Fruit fly (Drosophila melanogaster) whole organism, embryonic: ENCODE results near the gene Chro.

ENCODE experiments used
- B-H2 ChIP-seq: fragments of 200-800 bp; sonication (Bioruptor generic); optimal IDR thresholded peaks from 2 replicates; lab custom pipeline; 2018; ENCODE audit warnings: missing biosample characterization, mild to moderate bottlenecking, missing genetic modification characterization
- BtbVII ChIP-seq: fragments of 200-800 bp; sonication (Bioruptor generic); optimal IDR thresholded peaks from 3 replicates; lab custom pipeline; 2017; ENCODE audit warnings: missing biosample characterization, mild to moderate bottlenecking, missing genetic modification characterization
- CG10543 ChIP-seq: fragments of 200-800 bp; sonication (Bioruptor generic); optimal IDR thresholded peaks from 3 replicates; lab custom pipeline; 2017; ENCODE audit warnings: missing biosample characterization, mild to moderate bottlenecking, missing genetic modification characterization, moderate library complexity
- CG10959 ChIP-seq: fragments of 200-800 bp; sonication (Bioruptor generic); IDR thresholded peaks from 2 replicates; pipeline ENCODE4 v1.3.6; 2022; ENCODE audit warnings: missing biosample characterization, missing genetic modification characterization
- CG11247 ChIP-seq: fragments of 200-800 bp; sonication (Bioruptor generic); IDR thresholded peaks from 2 replicates; pipeline ENCODE4 v1.3.6; 2022; ENCODE audit warnings: missing biosample characterization, missing genetic modification characterization
- CG11695 ChIP-seq: fragments of 200-800 bp; sonication (Bioruptor generic); IDR thresholded peaks from 3 replicates; pipeline ENCODE4 v1.3.6; 2022; ENCODE audit warnings: missing biosample characterization, missing genetic modification characterization
- CG12769 ChIP-seq: fragments of 200-800 bp; sonication (Bioruptor generic); optimal IDR thresholded peaks from 2 replicates; lab custom pipeline; 2019; ENCODE audit warnings: missing biosample characterization, mild to moderate bottlenecking, missing genetic modification characterization, moderate library complexity
- CG13287 ChIP-seq: fragments of 200-800 bp; sonication (Bioruptor generic); IDR thresholded peaks from 2 replicates; pipeline ENCODE4 v1.3.6; 2022; ENCODE audit warnings: missing biosample characterization, missing genetic modification characterization; ENCODE audit not compliant: partially characterized antibody
- CG13424 ChIP-seq: fragments of 200-800 bp; sonication (Bioruptor generic); optimal IDR thresholded peaks from 2 replicates; lab custom pipeline; 2019; ENCODE audit warnings: missing biosample characterization, mild to moderate bottlenecking, missing genetic modification characterization, moderate library complexity
- CG13775 ChIP-seq: fragments of 200-800 bp; sonication (Bioruptor generic); optimal IDR thresholded peaks from 3 replicates; lab custom pipeline; 2017; ENCODE audit warnings: missing biosample characterization, mild to moderate bottlenecking, missing genetic modification characterization
- CG15269 ChIP-seq: fragments of 200-800 bp; sonication (Bioruptor generic); optimal IDR thresholded peaks from 2 replicates; lab custom pipeline; 2018; ENCODE audit warnings: missing biosample characterization, mild to moderate bottlenecking, missing genetic modification characterization, moderate library complexity
- CG17568 ChIP-seq: fragments of 200-800 bp; sonication (Bioruptor generic); optimal IDR thresholded peaks from 2 replicates; lab custom pipeline; 2018; ENCODE audit warnings: missing biosample characterization, mild to moderate bottlenecking, missing genetic modification characterization, moderate library complexity
- CG17829 ChIP-seq: fragments of 200-800 bp; optimal IDR thresholded peaks from 2 replicates; lab custom pipeline; 2019; ENCODE audit warnings: missing biosample characterization, mild to moderate bottlenecking, missing genetic modification characterization, moderate library complexity
- CG1792 ChIP-seq: fragments of 200-800 bp; sonication (Bioruptor generic); optimal IDR thresholded peaks from 2 replicates; lab custom pipeline; 2016; ENCODE audit warnings: missing biosample characterization, missing genetic modification characterization
- CG30020 ChIP-seq: fragments of 200-800 bp; optimal IDR thresholded peaks from 2 replicates; lab custom pipeline; 2019; ENCODE audit warnings: missing biosample characterization, mild to moderate bottlenecking, missing genetic modification characterization, moderate library complexity
- CG4424 ChIP-seq: fragments of 200-800 bp; sonication (Bioruptor generic); optimal IDR thresholded peaks from 3 replicates; lab custom pipeline; 2016; ENCODE audit warnings: missing biosample characterization, missing genetic modification characterization
- CG9437 ChIP-seq: fragments of 200-800 bp; sonication (Bioruptor generic); optimal IDR thresholded peaks from 2 replicates; lab custom pipeline; 2018; ENCODE audit warnings: missing biosample characterization, mild to moderate bottlenecking, missing genetic modification characterization
- CG9876 ChIP-seq: fragments of 200-800 bp; sonication (Bioruptor generic); optimal IDR thresholded peaks from 2 replicates; lab custom pipeline; 2016; ENCODE audit warnings: missing biosample characterization, missing genetic modification characterization
- Dll ChIP-seq: fragments of 200-800 bp; sonication (Bioruptor generic); IDR thresholded peaks from 4 replicates; pipeline ENCODE4 v1.3.6; 2022; ENCODE audit warnings: missing biosample characterization, missing genetic modification characterization; ENCODE audit not compliant: partially characterized antibody
- Eip74EF ChIP-seq, 2 experiments: fragments of 200-800 bp in 1 of 2; fragments of >200 bp in 1 of 2; sonication (Bioruptor generic) in 1 of 2; optimal IDR thresholded peaks; 2 replicates each; lab custom pipeline; 2017 to 2019; ENCODE audit warnings: missing biosample characterization in 2 of 2, missing genetic modification characterization in 2 of 2, mild to moderate bottlenecking in 1 of 2, moderate library complexity in 1 of 2
- Fer2 ChIP-seq: fragments of 200-800 bp; sonication (Bioruptor generic); optimal IDR thresholded peaks from 2 replicates; lab custom pipeline; 2018; ENCODE audit warnings: missing biosample characterization, mild to moderate bottlenecking, missing genetic modification characterization, moderate library complexity
- Hand ChIP-seq: fragments of 200-800 bp; sonication (Bioruptor generic); optimal IDR thresholded peaks from 2 replicates; lab custom pipeline; 2017; ENCODE audit warnings: mild to moderate bottlenecking, missing biosample characterization, missing genetic modification reagents, missing genetic modification characterization
- Hr3 ChIP-seq: fragments of 200-800 bp; sonication (Bioruptor generic); optimal IDR thresholded peaks from 3 replicates; lab custom pipeline; 2016; ENCODE audit warnings: missing biosample characterization, missing genetic modification characterization
- Hr51 ChIP-seq, 2 experiments: fragments of 200-800 bp; sonication (Bioruptor generic); optimal IDR thresholded peaks; 2 replicates in 1 of 2; 3 replicates in 1 of 2; lab custom pipeline; 2016 to 2018; ENCODE audit warnings: missing biosample characterization in 2 of 2, missing genetic modification characterization in 2 of 2, mild to moderate bottlenecking in 1 of 2, moderate library complexity in 1 of 2
- Mrtf ChIP-seq: fragments of 200-800 bp; sonication (Bioruptor generic); IDR thresholded peaks from 3 replicates; pipeline ENCODE4 v1.3.6; 2022; ENCODE audit warnings: missing biosample characterization, missing genetic modification characterization
- Nf-YB ChIP-seq: fragments of 200-800 bp; sonication (Bioruptor generic); optimal IDR thresholded peaks from 3 replicates; lab custom pipeline; 2019; ENCODE audit warnings: missing biosample characterization, mild to moderate bottlenecking, missing genetic modification characterization, moderate library complexity
- Oaz ChIP-seq: fragments of 200-800 bp; sonication (Bioruptor generic); IDR thresholded peaks from 2 replicates; pipeline ENCODE4 v1.3.6; 2022; ENCODE audit warnings: missing biosample characterization, missing genetic modification characterization
- PHDP ChIP-seq: fragments of 200-800 bp; sonication (Bioruptor generic); optimal IDR thresholded peaks from 3 replicates; lab custom pipeline; 2018; ENCODE audit warnings: missing biosample characterization, mild to moderate bottlenecking, missing genetic modification characterization, moderate library complexity
- Ravus ChIP-seq: fragments of 200-800 bp; sonication (Bioruptor generic); IDR thresholded peaks from 2 replicates; pipeline ENCODE4 v1.3.6; 2022; ENCODE audit warnings: missing biosample characterization, missing genetic modification characterization
- Sin3A ChIP-seq: fragments of >200 bp; optimal IDR thresholded peaks from 2 replicates; lab custom pipeline; 2018
- Sry-δ ChIP-seq: fragments of 200-800 bp; sonication (Bioruptor generic); optimal IDR thresholded peaks from 2 replicates; lab custom pipeline; 2016; ENCODE audit warnings: missing biosample characterization, missing genetic modification characterization
- bsh ChIP-seq, 2 experiments: fragments of 200-800 bp; sonication (Bioruptor generic); optimal IDR thresholded peaks; 2 replicates each; lab custom pipeline; 2017 to 2018; ENCODE audit warnings: mild to moderate bottlenecking in 2 of 2, missing biosample characterization in 2 of 2, missing genetic modification characterization in 2 of 2, moderate library complexity in 1 of 2
- corto ChIP-seq: fragments of 200-800 bp; sonication (Bioruptor generic); optimal IDR thresholded peaks from 2 replicates; lab custom pipeline; 2016; ENCODE audit warnings: missing biosample characterization, mild to moderate bottlenecking, missing genetic modification characterization, moderate library complexity
- cwo ChIP-seq: fragments of 200-800 bp; sonication (Bioruptor generic); optimal IDR thresholded peaks from 3 replicates; lab custom pipeline; 2017; ENCODE audit warnings: missing biosample characterization, missing genetic modification characterization, mild to moderate bottlenecking, moderate library complexity, missing genetic modification reagents
- en ChIP-seq: fragments of 200-800 bp; sonication (Bioruptor generic); optimal IDR thresholded peaks from 2 replicates; lab custom pipeline; 2016; ENCODE audit warnings: missing biosample characterization, missing genetic modification characterization
- exex ChIP-seq: fragments of 200-800 bp; sonication (Bioruptor generic); optimal IDR thresholded peaks from 4 replicates; lab custom pipeline; 2018; ENCODE audit warnings: missing biosample characterization, mild to moderate bottlenecking, missing genetic modification characterization, moderate library complexity
- gem ChIP-seq: fragments of 200-800 bp; sonication (Bioruptor generic); optimal IDR thresholded peaks from 2 replicates; lab custom pipeline; 2019; ENCODE audit warnings: missing biosample characterization, mild to moderate bottlenecking, missing genetic modification characterization, moderate library complexity
- hb ChIP-seq: fragments of 200-800 bp; sonication (Bioruptor generic); IDR thresholded peaks from 3 replicates; pipeline ENCODE4 v1.3.6; 2022; ENCODE audit warnings: missing biosample characterization, missing genetic modification characterization; ENCODE audit not compliant: partially characterized antibody
- jumu ChIP-seq: fragments of 200-800 bp; sonication (Bioruptor generic); optimal IDR thresholded peaks from 3 replicates; lab custom pipeline; 2016; ENCODE audit warnings: missing biosample characterization, missing genetic modification characterization
- kah ChIP-seq: fragments of 200-800 bp; sonication (Bioruptor generic); optimal IDR thresholded peaks from 2 replicates; lab custom pipeline; 2018; ENCODE audit warnings: missing biosample characterization, mild to moderate bottlenecking, missing genetic modification characterization
- kni ChIP-seq: fragments of 200-800 bp; sonication (Bioruptor generic); optimal IDR thresholded peaks from 3 replicates; lab custom pipeline; 2017; ENCODE audit warnings: mild to moderate bottlenecking, missing biosample characterization, missing genetic modification reagents, missing genetic modification characterization
- nerfin-2 ChIP-seq: fragments of 200-800 bp; sonication (Bioruptor generic); IDR thresholded peaks from 2 replicates; pipeline ENCODE4 v1.3.6; 2022; ENCODE audit warnings: missing biosample characterization, missing genetic modification characterization; ENCODE audit not compliant: partially characterized antibody
- nom ChIP-seq: fragments of 200-800 bp; sonication (Bioruptor generic); optimal IDR thresholded peaks from 2 replicates; lab custom pipeline; 2017; ENCODE audit warnings: missing biosample characterization, missing genetic modification characterization, mild to moderate bottlenecking, moderate library complexity, missing genetic modification reagents
- sd ChIP-seq: fragments of 200-800 bp; sonication (Bioruptor generic); optimal IDR thresholded peaks from 3 replicates; lab custom pipeline; 2018; ENCODE audit warnings: missing biosample characterization, mild to moderate bottlenecking, missing genetic modification characterization, moderate library complexity
- stc ChIP-seq: fragments of 200-800 bp; sonication (Bioruptor generic); IDR thresholded peaks from 2 replicates; pipeline ENCODE4 v1.3.6; 2022; ENCODE audit warnings: missing biosample characterization, missing genetic modification characterization
- unc-4 ChIP-seq: fragments of 200-800 bp; sonication (Bioruptor generic); IDR thresholded peaks from 2 replicates; pipeline ENCODE4 v1.3.6; 2022; ENCODE audit warnings: missing biosample characterization, missing genetic modification characterization; ENCODE audit not compliant: partially characterized antibody
- wdn ChIP-seq: fragments of 200-800 bp; sonication (Bioruptor generic); IDR thresholded peaks from 2 replicates; pipeline ENCODE4 v1.3.6; 2022; ENCODE audit warnings: missing biosample characterization, missing genetic modification characterization
- zen2 ChIP-seq: fragments of 200-800 bp; sonication (Bioruptor generic); IDR thresholded peaks from 3 replicates; pipeline ENCODE4 v1.3.6; 2022; ENCODE audit warnings: missing biosample characterization, missing genetic modification characterization; ENCODE audit not compliant: partially characterized antibody
- zfh2 ChIP-seq: fragments of 200-800 bp; sonication (Bioruptor generic); optimal IDR thresholded peaks from 2 replicates; lab custom pipeline; 2016; ENCODE audit warnings: missing biosample characterization, missing genetic modification characterization

The Chro gene

dm6 chr3L:22824668-22825192, 54.1 kb downstream of the Chro start (continued):
- no peak for TF ChIP-seq wdn (GFP tag; lab: Robert Waterston, UW)
- TF ChIP-seq unc-4, result no peak
- no peak for TF ChIP-seq Oaz (GFP tag; lab: Robert Waterston, UW)
- no peak for TF ChIP-seq Ravus (GFP tag; lab: Robert Waterston, UW)
- TF ChIP-seq CG11247, result no peak
- TF ChIP-seq Mrtf, result no peak
- no peak for TF ChIP-seq sd (tag; lab: Kevin White, UChicago)
- TF ChIP-seq nom (GFP tag; lab: Kevin White, UChicago), result peak; percentile 54
- TF ChIP-seq CG13775 (GFP tag; lab: Kevin White, UChicago), result no peak
- TF ChIP-seq nerfin-2 (GFP tag; lab: Robert Waterston, UW), result no peak
- no peak for TF ChIP-seq CG30020
- TF ChIP-seq Hand (GFP tag; lab: Kevin White, UChicago), result peak; percentile 62
- no peak for TF ChIP-seq CG13287 (GFP tag; lab: Robert Waterston, UW)
- TF ChIP-seq zen2 (GFP tag; lab: Robert Waterston, UW), result peak; percentile 61; the same call in 1 of the 3 replicates
- no peak for TF ChIP-seq kah (GFP tag; lab: Kevin White, UChicago)
- TF ChIP-seq exex (tag; lab: Kevin White, UChicago), result no peak
- TF ChIP-seq hb (GFP tag; lab: Robert Waterston, UW), result no peak
- TF ChIP-seq BtbVII (GFP tag; lab: Kevin White, UChicago), result no peak
- TF ChIP-seq bsh (GFP tag; optimal IDR thresholded peaks at IDR 0.05; lab: Kevin White, UChicago), result peak in 1 of 2 experiments; percentile 44
- no peak for TF ChIP-seq CG11695 (GFP tag; lab: Robert Waterston, UW)
- TF ChIP-seq Dll (GFP tag; lab: Robert Waterston, UW), result 0 out of 4 replicates have a peak, but pooled peaks have one; percentile 23
- TF ChIP-seq CG1792 (GFP tag; lab: Kevin White, UChicago), result no peak
- no peak for TF ChIP-seq CG13424 (tag; lab: Kevin White, UChicago)
- no peak for TF ChIP-seq Hr3 (GFP tag; lab: Kevin White, UChicago)
- peak; percentile 17 for TF ChIP-seq cwo (GFP tag; lab: Kevin White, UChicago)
- peak; percentile 48 for TF ChIP-seq corto (GFP tag; lab: Kevin White, UChicago)
- TF ChIP-seq CG10543 (GFP tag; lab: Kevin White, UChicago), result peak; percentile 69
- TF ChIP-seq gem (tag; lab: Kevin White, UChicago), result no peak
- TF ChIP-seq B-H2, result peak; percentile 41
- TF ChIP-seq CG4424, result no peak
- no peak for TF ChIP-seq CG9437
- no peak for TF ChIP-seq Fer2 (tag; lab: Kevin White, UChicago)
- no peak; the same call in 1 of the 2 replicates for TF ChIP-seq stc (GFP tag; lab: Robert Waterston, UW)
- TF ChIP-seq kni (GFP tag; lab: Kevin White, UChicago), result no peak
- TF ChIP-seq CG17829 (tag; lab: Kevin White, UChicago), result no peak
- TF ChIP-seq en (GFP tag; lab: Kevin White, UChicago), result no peak
- TF ChIP-seq CG9876 (GFP tag; lab: Kevin White, UChicago), result no peak
- peak; percentile 11 for TF ChIP-seq CG17568 (GFP tag; lab: Kevin White, UChicago)
- no peak for TF ChIP-seq CG15269 (tag; lab: Kevin White, UChicago)
- TF ChIP-seq Nf-YB (GFP tag; lab: Kevin White, UChicago), result no peak
- TF ChIP-seq Sin3A (lab: Kevin White, UChicago), result no peak
- TF ChIP-seq Sry-δ, result no peak
- TF ChIP-seq zfh2 (GFP tag; lab: Kevin White, UChicago), result no peak
- no peak for TF ChIP-seq Hr51 (GFP tag; optimal IDR thresholded peaks at IDR 0.05; lab: Kevin White, UChicago)
- no peak for TF ChIP-seq jumu (GFP tag; lab: Kevin White, UChicago)
- TF ChIP-seq CG10959 (GFP tag; lab: Robert Waterston, UW), result no peak
- TF ChIP-seq Eip74EF (GFP tag; optimal IDR thresholded peaks at IDR 0.05; lab: Kevin White, UChicago), result no peak
- TF ChIP-seq CG12769 (tag; lab: Kevin White, UChicago), result peak; percentile 42
- no peak for TF ChIP-seq PHDP (tag; lab: Kevin White, UChicago)
